Worm (Caenorhabditis elegans): ENCODE data around the gene F15E6.9.

DNA sequence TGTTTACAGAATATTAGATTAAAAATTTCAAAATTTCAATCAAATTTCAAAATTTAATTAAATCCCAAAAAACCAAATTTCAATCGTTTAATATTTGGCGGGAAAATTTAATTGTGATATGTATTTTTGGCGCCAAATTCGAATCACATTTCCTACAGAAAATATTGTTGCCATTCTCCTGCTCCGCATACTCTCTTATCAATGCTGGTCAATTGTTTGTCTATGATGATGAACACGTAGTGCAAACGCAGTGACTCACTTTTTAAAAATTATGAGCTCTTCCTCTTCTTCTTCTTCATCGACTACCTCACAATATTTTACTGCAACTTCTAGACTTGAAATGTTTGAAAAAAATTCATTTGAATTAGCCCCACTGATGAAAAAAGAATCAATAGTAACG lies 27.6 kb upstream of the F15E6.9 start, which contains the start of gene trpl-2:
- no peak for TF ChIP-seq elt-2 (tag; optimal IDR thresholded peaks at IDR 0.05)
- no peak for TF ChIP-seq fkh-10 (GFP tag; optimal IDR thresholded peaks at IDR 0.05)
- TF ChIP-seq dmd-4 (tag; optimal IDR thresholded peaks at IDR 0.05; ENCODE audit: borderline replicate concordance), result no peak
- no peak for TF ChIP-seq pha-4 (tag; optimal IDR thresholded peaks at IDR 0.05)

Measured in whole organism, late embryonic.